In genomic region chr2L:19572496-19573317, dm6 we compare ENCODE assay signal across 1 fruit fly cellular context.
TF ChIP-seq lines count a peak whose summit lies in the region.

No protein-coding gene starts in this region.

TF ChIP-seq in whole organism, embryonic, 481 proteins besides CTCF, POLR2A, EP300 and RAD21 (continued from another document and continues in another):
- TF ChIP-seq insv (GFP tag; optimal IDR thresholded peaks at IDR 0.05; lab: Kevin White, UChicago), result peak in 1 of 2 experiments; percentile 13
- no peak for TF ChIP-seq D (optimal IDR thresholded peaks at IDR 0.05; lab: Kevin White, UChicago)
- TF ChIP-seq D (GFP tag; optimal IDR thresholded peaks at IDR 0.05; lab: Kevin White, UChicago), result peak; percentile 44
- TF ChIP-seq Pdp1 (GFP tag; optimal IDR thresholded peaks at IDR 0.05; lab: Kevin White, UChicago), result peak; percentile 58 to 72
- TF ChIP-seq CG10366 (GFP tag; IDR thresholded peaks at IDR 0.05; lab: Robert Waterston, UW), result peak; percentile 52
- TF ChIP-seq CG17612 (GFP tag; IDR thresholded peaks at IDR 0.05; lab: Robert Waterston, UW), result peak; percentile 31; the same call in 1 of the 2 replicates
- TF ChIP-seq gce (GFP tag; IDR thresholded peaks at IDR 0.05; lab: Robert Waterston, UW), result no peak
- peak; percentile 24 for TF ChIP-seq CG11723 (GFP tag; optimal IDR thresholded peaks at IDR 0.05; lab: Kevin White, UChicago)
- peak; percentile 79 for TF ChIP-seq Meics (GFP tag; optimal IDR thresholded peaks at IDR 0.05; lab: Kevin White, UChicago)
- TF ChIP-seq Usf (GFP tag; optimal IDR thresholded peaks at IDR 0.05; lab: Kevin White, UChicago), result peak; percentile 34
- TF ChIP-seq ttk (GFP tag; IDR thresholded peaks at IDR 0.05; lab: Robert Waterston, UW), result 0 out of 2 replicates have a peak, but pooled peaks have one; percentile 6
- TF ChIP-seq Fer2 (tag; optimal IDR thresholded peaks at IDR 0.05; lab: Kevin White, UChicago), result peak; percentile 40
- peak; percentile 27 for TF ChIP-seq trem (tag; optimal IDR thresholded peaks at IDR 0.05; lab: Kevin White, UChicago)
- peak; percentile 60 for TF ChIP-seq Dip3 (GFP tag; optimal IDR thresholded peaks at IDR 0.05; lab: Kevin White, UChicago)
- TF ChIP-seq CG1603 (tag; optimal IDR thresholded peaks at IDR 0.05; lab: Kevin White, UChicago), result peak; percentile 62
- no peak for TF ChIP-seq CG3163 (GFP tag; optimal IDR thresholded peaks at IDR 0.05; lab: Kevin White, UChicago)
- no peak for TF ChIP-seq CG12744 (GFP tag; optimal IDR thresholded peaks at IDR 0.05; lab: Kevin White, UChicago)
- peak; percentile 1 for TF ChIP-seq CG10654 (GFP tag; optimal IDR thresholded peaks at IDR 0.05; lab: Kevin White, UChicago)
- TF ChIP-seq Nf-YA (GFP tag; IDR thresholded peaks at IDR 0.05; lab: Robert Waterston, UW), result no peak
- TF ChIP-seq CG15696 (tag; optimal IDR thresholded peaks at IDR 0.05; lab: Kevin White, UChicago), result peak; percentile 59
- peak; percentile 49 for TF ChIP-seq Abd-B (GFP tag; optimal IDR thresholded peaks at IDR 0.05; lab: Kevin White, UChicago)
- TF ChIP-seq CG11398 (GFP tag; optimal IDR thresholded peaks at IDR 0.05; lab: Kevin White, UChicago), result no peak
- no peak for TF ChIP-seq CG6175 (GFP tag; IDR thresholded peaks at IDR 0.05; lab: Robert Waterston, UW)
- no peak for TF ChIP-seq vnd (GFP tag; IDR thresholded peaks at IDR 0.05; lab: Robert Waterston, UW; ENCODE audit: partially characterized antibody)
- no peak for TF ChIP-seq grn (GFP tag; optimal IDR thresholded peaks at IDR 0.05; lab: Kevin White, UChicago)
- peak; percentile 66 for TF ChIP-seq CG12659 (GFP tag; optimal IDR thresholded peaks at IDR 0.05; lab: Kevin White, UChicago)
- peak; percentile 59 for TF ChIP-seq ems (GFP tag; optimal IDR thresholded peaks at IDR 0.05; lab: Kevin White, UChicago)
- TF ChIP-seq CG15073 (GFP tag; optimal IDR thresholded peaks at IDR 0.05; lab: Kevin White, UChicago), result no peak
- TF ChIP-seq CrebB (tag; optimal IDR thresholded peaks at IDR 0.05; lab: Kevin White, UChicago), result peak; percentile 72
- peak; percentile 60 for TF ChIP-seq gsb-n (tag; optimal IDR thresholded peaks at IDR 0.05; lab: Kevin White, UChicago)
- TF ChIP-seq CG2202 (tag; optimal IDR thresholded peaks at IDR 0.05; lab: Kevin White, UChicago), result peak; percentile 42
- no peak for TF ChIP-seq Dip2 (GFP tag; IDR thresholded peaks at IDR 0.05; lab: Robert Waterston, UW)
- peak; percentile 52 for TF ChIP-seq lmd (GFP tag; IDR thresholded peaks at IDR 0.05; lab: Robert Waterston, UW)
- TF ChIP-seq CG4424 (GFP tag; optimal IDR thresholded peaks at IDR 0.05; lab: Kevin White, UChicago), result peak; percentile 42
- TF ChIP-seq B-H2 (GFP tag; optimal IDR thresholded peaks at IDR 0.05; lab: Kevin White, UChicago), result no peak
- peak; percentile 28 for TF ChIP-seq CHES-1-like (GFP tag; optimal IDR thresholded peaks at IDR 0.05; lab: Kevin White, UChicago)
- peak; percentile 19 for TF ChIP-seq CG2875 (GFP tag; optimal IDR thresholded peaks at IDR 0.05; lab: Kevin White, UChicago)
- peak; percentile 43 for TF ChIP-seq CG17568 (GFP tag; optimal IDR thresholded peaks at IDR 0.05; lab: Kevin White, UChicago)
- peak; percentile 30 for TF ChIP-seq CG12236 (GFP tag; optimal IDR thresholded peaks at IDR 0.05; lab: Kevin White, UChicago)
- peak; percentile 57 for TF ChIP-seq CG10147 (GFP tag; optimal IDR thresholded peaks at IDR 0.05; lab: Kevin White, UChicago)
- peak; percentile 100 for TF ChIP-seq D19B (GFP tag; optimal IDR thresholded peaks at IDR 0.05; lab: Kevin White, UChicago)
- no peak for TF ChIP-seq CG14860 (GFP tag; IDR thresholded peaks at IDR 0.05; lab: Robert Waterston, UW; ENCODE audit: partially characterized antibody)
- TF ChIP-seq CG8765 (GFP tag; IDR thresholded peaks at IDR 0.05; lab: Robert Waterston, UW), result peak; percentile 37; the same call in 1 of the 2 replicates
- peak; percentile 26 for TF ChIP-seq tx (GFP tag; optimal IDR thresholded peaks at IDR 0.05; lab: Kevin White, UChicago)
- TF ChIP-seq C15 (GFP tag; IDR thresholded peaks at IDR 0.05; lab: Robert Waterston, UW), result no peak
- no peak for TF ChIP-seq Mes4 (GFP tag; optimal IDR thresholded peaks at IDR 0.05; lab: Kevin White, UChicago)
- no peak for TF ChIP-seq repo (GFP tag; optimal IDR thresholded peaks at IDR 0.05; lab: Kevin White, UChicago)
- no peak for TF ChIP-seq ewg (GFP tag; optimal IDR thresholded peaks at IDR 0.05; lab: Kevin White, UChicago)
- TF ChIP-seq Opbp (GFP tag; IDR thresholded peaks at IDR 0.05; lab: Robert Waterston, UW; ENCODE audit: partially characterized antibody), result no peak; the same call in 2 of the 3 replicates
- no peak for TF ChIP-seq fd64A (GFP tag; optimal IDR thresholded peaks at IDR 0.05; lab: Kevin White, UChicago)
- peak; percentile 65 for TF ChIP-seq Atf6 (GFP tag; IDR thresholded peaks at IDR 0.05; lab: Robert Waterston, UW)
- TF ChIP-seq CG3995 (GFP tag; optimal IDR thresholded peaks at IDR 0.05; lab: Kevin White, UChicago), result no peak
- no peak for TF ChIP-seq pb (GFP tag; optimal IDR thresholded peaks at IDR 0.05; lab: Kevin White, UChicago)
- no peak for TF ChIP-seq CG6654 (GFP tag; optimal IDR thresholded peaks at IDR 0.05; lab: Kevin White, UChicago)
- TF ChIP-seq Xbp1 (GFP tag; optimal IDR thresholded peaks at IDR 0.05; lab: Kevin White, UChicago), result peak; percentile 61
- peak; percentile 43 for TF ChIP-seq CG6683 (GFP tag; optimal IDR thresholded peaks at IDR 0.05; lab: Kevin White, UChicago)
- peak; percentile 76 for TF ChIP-seq cwo (GFP tag; optimal IDR thresholded peaks at IDR 0.05; lab: Kevin White, UChicago)
- TF ChIP-seq disco-r (GFP tag; optimal IDR thresholded peaks at IDR 0.05; lab: Kevin White, UChicago), result peak; percentile 45
- TF ChIP-seq cato (GFP tag; optimal IDR thresholded peaks at IDR 0.05; lab: Kevin White, UChicago; ENCODE audit: borderline replicate concordance), result no peak
- peak; percentile 54 for TF ChIP-seq CG7786 (GFP tag; optimal IDR thresholded peaks at IDR 0.05; lab: Kevin White, UChicago)
- TF ChIP-seq Myb (GFP tag; optimal IDR thresholded peaks at IDR 0.05; lab: Kevin White, UChicago), result peak; percentile 25
- TF ChIP-seq Sox102F (GFP tag; optimal IDR thresholded peaks at IDR 0.05; lab: Kevin White, UChicago), result peak; percentile 65
- peak; percentile 29 for TF ChIP-seq mirr (GFP tag; optimal IDR thresholded peaks at IDR 0.05; lab: Kevin White, UChicago)
- peak; percentile 50 for TF ChIP-seq CG8290 (GFP tag; optimal IDR thresholded peaks at IDR 0.05; lab: Kevin White, UChicago)
- no peak for TF ChIP-seq CG8290 (tag; optimal IDR thresholded peaks at IDR 0.05; lab: Kevin White, UChicago)
- TF ChIP-seq pho (GFP tag; optimal IDR thresholded peaks at IDR 0.05; lab: Kevin White, UChicago), result peak; percentile 65
- TF ChIP-seq CG18599 (GFP tag; optimal IDR thresholded peaks at IDR 0.05; lab: Kevin White, UChicago), result peak; percentile 87
- TF ChIP-seq BtbVII (GFP tag; optimal IDR thresholded peaks at IDR 0.05; lab: Kevin White, UChicago), result peak; percentile 74
- TF ChIP-seq Fer1 (GFP tag; optimal IDR thresholded peaks at IDR 0.05; lab: Kevin White, UChicago), result peak; percentile 84
- TF ChIP-seq CG1602 (GFP tag; optimal IDR thresholded peaks at IDR 0.05; lab: Kevin White, UChicago), result peak; percentile 49
- TF ChIP-seq br (optimal IDR thresholded peaks at IDR 0.05; lab: Kevin White, UChicago), result no peak
- no peak for TF ChIP-seq h (optimal IDR thresholded peaks at IDR 0.05; lab: Kevin White, UChicago)
- TF ChIP-seq ac (GFP tag; optimal IDR thresholded peaks at IDR 0.05; lab: Kevin White, UChicago), result no peak
- 0 out of 2 replicates have a peak, but pooled peaks have one; percentile 13 for TF ChIP-seq wdn (GFP tag; IDR thresholded peaks at IDR 0.05; lab: Robert Waterston, UW)
- TF ChIP-seq maf-S (GFP tag; optimal IDR thresholded peaks at IDR 0.05; lab: Kevin White, UChicago), result peak; percentile 17
- TF ChIP-seq CG15479 (GFP tag; optimal IDR thresholded peaks at IDR 0.05; lab: Kevin White, UChicago), result no peak
- no peak for TF ChIP-seq fru (optimal IDR thresholded peaks at IDR 0.05; lab: Kevin White, UChicago)
- TF ChIP-seq otp (GFP tag; IDR thresholded peaks at IDR 0.05; lab: Robert Waterston, UW), result no peak; the same call in 2 of the 3 replicates
- peak; percentile 52 for TF ChIP-seq zfh2 (GFP tag; optimal IDR thresholded peaks at IDR 0.05; lab: Kevin White, UChicago)
- peak; percentile 63 for TF ChIP-seq Oli (tag; optimal IDR thresholded peaks at IDR 0.05; lab: Kevin White, UChicago)
- TF ChIP-seq pum (GFP tag; optimal IDR thresholded peaks at IDR 0.05; lab: Kevin White, UChicago), result peak; percentile 5
- TF ChIP-seq emc (GFP tag; optimal IDR thresholded peaks at IDR 0.05; lab: Kevin White, UChicago), result no peak
- TF ChIP-seq tio (GFP tag; optimal IDR thresholded peaks at IDR 0.05; lab: Kevin White, UChicago), result peak; percentile 63
- TF ChIP-seq CG10431 (GFP tag; optimal IDR thresholded peaks at IDR 0.05; lab: Kevin White, UChicago), result no peak
- TF ChIP-seq dm (GFP tag; optimal IDR thresholded peaks at IDR 0.05; lab: Kevin White, UChicago), result no peak
- TF ChIP-seq sna (GFP tag; IDR thresholded peaks at IDR 0.05; lab: Robert Waterston, UW; ENCODE audit: partially characterized antibody), result no peak
- TF ChIP-seq ase (GFP tag; IDR thresholded peaks at IDR 0.05; lab: Robert Waterston, UW), result 0 out of 3 replicates have a peak, but pooled peaks have one; percentile 14
- TF ChIP-seq so (GFP tag; IDR thresholded peaks at IDR 0.05; lab: Robert Waterston, UW), result 0 out of 3 replicates have a peak, but pooled peaks have one; percentile 58
- peak; percentile 76 for TF ChIP-seq CG7556 (GFP tag; optimal IDR thresholded peaks at IDR 0.05; lab: Kevin White, UChicago)
- no peak for TF ChIP-seq ssp (GFP tag; IDR thresholded peaks at IDR 0.05; lab: Robert Waterston, UW)
- peak; percentile 48 for TF ChIP-seq CG5245 (GFP tag; optimal IDR thresholded peaks at IDR 0.05; lab: Kevin White, UChicago)
- no peak for TF ChIP-seq cas (GFP tag; IDR thresholded peaks at IDR 0.05; lab: Robert Waterston, UW)
- TF ChIP-seq gfzf (GFP tag; optimal IDR thresholded peaks at IDR 0.05; lab: Kevin White, UChicago), result no peak
- TF ChIP-seq Hmx (GFP tag; optimal IDR thresholded peaks at IDR 0.05; lab: Kevin White, UChicago), result peak; percentile 23
- TF ChIP-seq run (tag; optimal IDR thresholded peaks at IDR 0.05; lab: Kevin White, UChicago), result no peak
- no peak for TF ChIP-seq sqz (GFP tag; optimal IDR thresholded peaks at IDR 0.05; lab: Kevin White, UChicago)
- peak; percentile 93 for TF ChIP-seq lbe (GFP tag; optimal IDR thresholded peaks at IDR 0.05; lab: Kevin White, UChicago)
- no peak for TF ChIP-seq CG9876 (GFP tag; optimal IDR thresholded peaks at IDR 0.05; lab: Kevin White, UChicago)
- TF ChIP-seq pros (GFP tag; optimal IDR thresholded peaks at IDR 0.05; lab: Kevin White, UChicago), result no peak
- TF ChIP-seq CG15601 (tag; optimal IDR thresholded peaks at IDR 0.05; lab: Kevin White, UChicago), result peak; percentile 57
- TF ChIP-seq en (GFP tag; optimal IDR thresholded peaks at IDR 0.05; lab: Kevin White, UChicago), result no peak
- TF ChIP-seq Side (GFP tag; optimal IDR thresholded peaks at IDR 0.05; lab: Kevin White, UChicago), result peak; percentile 27
- TF ChIP-seq CG14667 (GFP tag; IDR thresholded peaks at IDR 0.05; lab: Robert Waterston, UW), result peak; percentile 43; the same call in 1 of the 2 replicates
- peak; percentile 35 for TF ChIP-seq CG12071 (GFP tag; optimal IDR thresholded peaks at IDR 0.05; lab: Kevin White, UChicago)
- no peak for TF ChIP-seq CG7963 (GFP tag; IDR thresholded peaks at IDR 0.05; lab: Robert Waterston, UW; ENCODE audit: partially characterized antibody)
- TF ChIP-seq tap (tag; optimal IDR thresholded peaks at IDR 0.05; lab: Kevin White, UChicago), result peak; percentile 43
- peak; percentile 59 for TF ChIP-seq Blimp-1 (GFP tag; optimal IDR thresholded peaks at IDR 0.05; lab: Kevin White, UChicago)
- peak; percentile 89 for TF ChIP-seq corto (GFP tag; optimal IDR thresholded peaks at IDR 0.05; lab: Kevin White, UChicago)
- peak; percentile 59 for TF ChIP-seq az2 (GFP tag; optimal IDR thresholded peaks at IDR 0.05; lab: Kevin White, UChicago)
- TF ChIP-seq CG10462 (GFP tag; optimal IDR thresholded peaks at IDR 0.05; lab: Kevin White, UChicago), result no peak
- peak; percentile 90 for TF ChIP-seq CG2120 (GFP tag; optimal IDR thresholded peaks at IDR 0.05; lab: Kevin White, UChicago)
- TF ChIP-seq sob (GFP tag; IDR thresholded peaks at IDR 0.05; lab: Robert Waterston, UW), result peak; percentile 28; the same call in 1 of the 2 replicates
- no peak for TF ChIP-seq CG4707 (GFP tag; optimal IDR thresholded peaks at IDR 0.05; lab: Kevin White, UChicago)
- no peak for TF ChIP-seq CG3726 (GFP tag; IDR thresholded peaks at IDR 0.05; lab: Robert Waterston, UW)
- peak; percentile 82 for TF ChIP-seq Hmr (GFP tag; optimal IDR thresholded peaks at IDR 0.05; lab: Kevin White, UChicago)
- TF ChIP-seq chif (GFP tag; optimal IDR thresholded peaks at IDR 0.05; lab: Kevin White, UChicago), result peak in 1 of 2 experiments; percentile 55
- TF ChIP-seq CG33557 (GFP tag; optimal IDR thresholded peaks at IDR 0.05; lab: Kevin White, UChicago), result peak; percentile 27
- no peak; the same call in 1 of the 2 replicates for TF ChIP-seq GATAe (GFP tag; conservative IDR thresholded peaks at IDR 0.05; lab: Robert Waterston, UW)
- peak; percentile 27 for TF ChIP-seq CG16863 (GFP tag; optimal IDR thresholded peaks at IDR 0.05; lab: Kevin White, UChicago)
- no peak for TF ChIP-seq Hr39 (optimal IDR thresholded peaks at IDR 0.05; lab: Kevin White, UChicago)
- TF ChIP-seq Jarid2 (GFP tag; optimal IDR thresholded peaks at IDR 0.05; lab: Kevin White, UChicago), result no peak
- peak; percentile 28 for TF ChIP-seq CG12942 (GFP tag; optimal IDR thresholded peaks at IDR 0.05; lab: Kevin White, UChicago)
- peak; percentile 26 for TF ChIP-seq shn (GFP tag; optimal IDR thresholded peaks at IDR 0.05; lab: Kevin White, UChicago)
- peak; percentile 53 for TF ChIP-seq CG10267 (tag; optimal IDR thresholded peaks at IDR 0.05; lab: Kevin White, UChicago)
- peak; percentile 62 for TF ChIP-seq caup (GFP tag; optimal IDR thresholded peaks at IDR 0.05; lab: Kevin White, UChicago; ENCODE audit: severe bottlenecking)
- TF ChIP-seq CG7928 (GFP tag; optimal IDR thresholded peaks at IDR 0.05; lab: Kevin White, UChicago), result peak; percentile 23
- TF ChIP-seq Mrtf (GFP tag; IDR thresholded peaks at IDR 0.05; lab: Robert Waterston, UW), result 0 out of 3 replicates have a peak, but pooled peaks have one; percentile 8
- no peak for TF ChIP-seq luna (GFP tag; optimal IDR thresholded peaks at IDR 0.05; lab: Kevin White, UChicago)
- TF ChIP-seq CG14965 (GFP tag; optimal IDR thresholded peaks at IDR 0.05; lab: Kevin White, UChicago; ENCODE audit: borderline replicate concordance), result no peak
- TF ChIP-seq zen (tag; optimal IDR thresholded peaks at IDR 0.05; lab: Kevin White, UChicago), result no peak
- TF ChIP-seq CG17361 (GFP tag; IDR thresholded peaks at IDR 0.05; lab: Robert Waterston, UW), result peak; percentile 62
